Worm (Caenorhabditis elegans): ENCODE results near the gene mmab-1.

Gene mmab-1

DNA sequence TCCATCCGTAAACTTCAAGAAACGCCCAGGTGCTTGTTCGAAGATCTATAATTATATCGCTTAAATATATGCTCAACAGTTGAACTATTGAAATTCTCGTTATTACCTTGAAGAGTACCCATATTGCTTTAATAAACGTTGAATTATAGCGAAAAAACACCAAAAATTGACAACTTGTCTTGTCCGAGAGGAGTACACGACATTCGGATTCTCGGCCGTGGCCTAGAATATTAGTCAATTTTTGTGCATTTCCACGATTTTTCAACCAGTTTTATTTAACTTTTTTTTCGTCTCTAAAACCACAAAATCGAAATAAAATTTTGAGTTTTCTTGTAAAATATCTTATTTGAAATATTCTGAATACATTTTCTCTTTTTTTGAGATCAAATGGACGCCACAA is 9.6 kb downstream of the mmab-1 start, which contains the start of the genes F26F4.9 and cee-1:
Gene F26F4.9, minus strand, starts transcription at position 205 of the 400 bp plus-strand sequence.
Gene cee-1, plus strand, starts transcription at position 383 of the 400 bp plus-strand sequence.
- TF ChIP-seq skn-1 (tag; optimal IDR thresholded peaks at IDR 0.05) (peak; percentile 22), pqm-1 (tag; optimal IDR thresholded peaks at IDR 0.05) (no peak), ces-1 (GFP tag; optimal IDR thresholded peaks at IDR 0.05) (no peak), nhr-20 (tag; optimal IDR thresholded peaks at IDR 0.05) (peak; percentile 74), elt-2 (tag; optimal IDR thresholded peaks at IDR 0.05) (peak; percentile 44), grh-1 (GFP tag; IDR thresholded peaks at IDR 0.05) (no peak), hlh-4 (tag; optimal IDR thresholded peaks at IDR 0.05) (peak; percentile 22), aly-2 (tag; optimal IDR thresholded peaks at IDR 0.05) (no peak), fkh-8 (tag; optimal IDR thresholded peaks at IDR 0.05) (peak; percentile 70), ceh-8 (GFP tag; optimal IDR thresholded peaks at IDR 0.05) (no peak), ceh-88 (GFP tag; IDR thresholded peaks at IDR 0.05) (no peak), lin-15B (tag; optimal IDR thresholded peaks at IDR 0.05) (no peak), pag-3 (tag; optimal IDR thresholded peaks at IDR 0.05; ENCODE audit: borderline replicate concordance, insufficient read depth) (no peak), ceh-63 (GFP tag; optimal IDR thresholded peaks at IDR 0.05) (no peak), jun-1 (tag; optimal IDR thresholded peaks at IDR 0.05) (no peak), blmp-1 (tag; optimal IDR thresholded peaks at IDR 0.05) (peak; percentile 40), nhr-19 (GFP tag; conservative IDR thresholded peaks at IDR 0.05) (peak; percentile 66), ztf-11 (tag; optimal IDR thresholded peaks at IDR 0.05) (peak in 1 of 2 experiments; percentile 88), C16A3.4 (tag; optimal IDR thresholded peaks at IDR 0.05) (peak; percentile 35), C34B4.2 (tag; optimal IDR thresholded peaks at IDR 0.05) (no peak), dpl-1 (GFP tag; optimal IDR thresholded peaks at IDR 0.05) (peak; percentile 61 to 76 (median 68)), lir-3 (tag; optimal IDR thresholded peaks at IDR 0.05; ENCODE audit: poor library complexity) (peak; percentile 93), tbx-2 (tag; optimal IDR thresholded peaks at IDR 0.05) (peak; percentile 82), pax-3 (tag; optimal IDR thresholded peaks at IDR 0.05) (peak; percentile 76), hlh-17 (GFP tag; optimal IDR thresholded peaks at IDR 0.05; ENCODE audit: borderline replicate concordance) (no peak), egl-13 (tag; optimal IDR thresholded peaks at IDR 0.05) (peak; percentile 75), sox-4 (tag; optimal IDR thresholded peaks at IDR 0.05) (peak; percentile 87), snpc-4 (tag; optimal IDR thresholded peaks at IDR 0.05) (no peak), ztf-4 (tag; optimal IDR thresholded peaks at IDR 0.05) (no peak), zip-4 (GFP tag; optimal IDR thresholded peaks at IDR 0.05) (peak; percentile 8), nhr-76 (tag; optimal IDR thresholded peaks at IDR 0.05) (no peak), mdl-1 (tag; optimal IDR thresholded peaks at IDR 0.05) (no peak), nhr-90 (tag; optimal IDR thresholded peaks at IDR 0.05; ENCODE audit: poor library complexity) (peak; percentile 84), sup-37 (GFP tag; optimal IDR thresholded peaks at IDR 0.05) (no peak), alr-1 (tag; optimal IDR thresholded peaks at IDR 0.05; ENCODE audit: borderline replicate concordance) (no peak), nhr-84 (tag; optimal IDR thresholded peaks at IDR 0.05) (no peak), unc-62 (GFP tag; optimal IDR thresholded peaks at IDR 0.05) (no peak), ets-5 (GFP tag; IDR thresholded peaks at IDR 0.05) (no peak), aha-1 (tag; optimal IDR thresholded peaks at IDR 0.05) (no peak), zag-1 (tag; optimal IDR thresholded peaks at IDR 0.05) (no peak), efl-3 (GFP tag; optimal IDR thresholded peaks at IDR 0.05) (no peak), nhr-85 (tag) (peak; percentile 82), lin-39 (tag; optimal IDR thresholded peaks at IDR 0.05) (no peak), ama-1 (optimal IDR thresholded peaks at IDR 0.05) (no peak), snu-23 (GFP tag; optimal IDR thresholded peaks at IDR 0.05) (peak; percentile 75), lin-14 (GFP tag; optimal IDR thresholded peaks at IDR 0.05) (peak; percentile 71), F16B12.6 (tag; optimal IDR thresholded peaks at IDR 0.05) (peak; percentile 40), unc-130 (tag; optimal IDR thresholded peaks at IDR 0.05) (no peak), vab-15 (tag; optimal IDR thresholded peaks at IDR 0.05) (no peak), swsn-7 (tag; optimal IDR thresholded peaks at IDR 0.05) (peak; percentile 70), nhr-237 (tag; optimal IDR thresholded peaks at IDR 0.05) (no peak), fkh-10 (GFP tag; optimal IDR thresholded peaks at IDR 0.05) (no peak), fkh-4 (tag; optimal IDR thresholded peaks at IDR 0.05; ENCODE audit: borderline replicate concordance) (peak; percentile 91)

All from whole organism, L1 larva.